Worm (Caenorhabditis elegans): ENCODE results near the gene K09E9.4.
A peak's percentile ranks its signal among the peaks of the same experiment; 100 is the strongest.

- TF ChIP-seq zip-11 (GFP tag; IDR thresholded peaks at IDR 0.05) (no peak), lir-3 (tag; optimal IDR thresholded peaks at IDR 0.05) (no peak), nhr-77 (tag; optimal IDR thresholded peaks at IDR 0.05) (no peak), snpc-4 (tag; optimal IDR thresholded peaks at IDR 0.05) (no peak), lin-39 (tag; optimal IDR thresholded peaks at IDR 0.05) (no peak), pqm-1 (tag; optimal IDR thresholded peaks at IDR 0.05) (no peak), lin-13 (GFP tag; optimal IDR thresholded peaks at IDR 0.05) (no peak), lin-15B (tag; optimal IDR thresholded peaks at IDR 0.05) (no peak), unc-62 (GFP tag; optimal IDR thresholded peaks at IDR 0.05 in 1 of 2) (peak in 1 of 2 experiments; percentile 89), unc-62 (tag; optimal IDR thresholded peaks at IDR 0.05) (no peak), aly-2 (tag; optimal IDR thresholded peaks at IDR 0.05) (no peak), R02D3.7 (tag; optimal IDR thresholded peaks at IDR 0.05) (no peak), nhr-11 (tag; optimal IDR thresholded peaks at IDR 0.05) (no peak), Y75B8A.6 (GFP tag; IDR thresholded peaks at IDR 0.05) (no peak)
Measured at ce11 chrX:15630790-15631204, 557 bp upstream of the K09E9.4 start.
